Fruit fly (Drosophila melanogaster): Measurements from ENCODE around the gene Agpat2.

- TF ChIP-seq CG7045 (GFP tag; optimal IDR thresholded peaks at IDR 0.05): no peak
- no peak for TF ChIP-seq CG5204 (GFP tag; optimal IDR thresholded peaks at IDR 0.05)
Measured at dm6 chr2L:8402928-8403285, 60.9 kb downstream of the Agpat2 start, which contains the start of gene fy.
